Worm (Caenorhabditis elegans) whole organism, dauer: Measurements from ENCODE around the gene dcaf-1.
"Not testable (repeated sequence)": the region's sequence is repeated elsewhere in the genome, so short reads cannot be mapped to it uniquely, and the experiment has no call there.

Source experiments
- unc-62 ChIP-seq: sonication (generic microtip); optimal IDR thresholded peaks from 2 replicates; lab custom pipeline; 2017; ENCODE audit warnings: missing biosample characterization, missing genetic modification reagents, missing genetic modification characterization

dcaf-1 gene

ce11 chrIV:9706704-9707197 lies at the start of gene dcaf-1, which contains the start of gene dph-3:
Gene dcaf-1 (minus strand): TSS chrIV:9706723.
Gene dph-3 (plus strand): TSS chrIV:9707147.
- TF ChIP-seq unc-62 (GFP tag; lab: Kevin White, UChicago), result no peak

- no peak for TF ChIP-seq unc-62 (GFP tag; lab: Kevin White, UChicago)
Observed at ce11 chrIV:9755713-9756112, 49.2 kb upstream of the dcaf-1 start.

DNA sequence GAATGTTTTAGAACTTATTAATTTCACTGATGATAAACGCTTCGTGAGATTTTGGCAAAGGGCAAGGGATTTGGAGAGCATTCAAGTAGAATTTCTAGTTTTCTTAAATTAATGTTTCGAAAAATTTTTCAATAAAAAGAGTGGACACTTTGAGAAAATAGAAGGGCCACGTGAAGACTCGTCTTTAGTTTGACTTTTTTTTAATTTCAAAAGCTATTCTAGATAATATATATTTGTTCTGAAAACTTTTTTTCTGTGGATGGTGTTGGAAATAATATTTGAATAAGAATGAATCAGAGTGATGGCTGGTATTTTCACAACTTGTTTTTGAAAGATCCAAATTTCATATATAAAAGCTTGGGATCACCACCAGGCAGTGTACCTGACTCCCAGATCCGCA lies 41.8 kb upstream of the dcaf-1 start, which contains the start of gene C28D4.8:
TSS of gene C28D4.8 (minus strand) at position 101 of the 400 bp plus-strand sequence.
- TF ChIP-seq unc-62 (GFP tag; lab: Kevin White, UChicago), result no peak

DNA sequence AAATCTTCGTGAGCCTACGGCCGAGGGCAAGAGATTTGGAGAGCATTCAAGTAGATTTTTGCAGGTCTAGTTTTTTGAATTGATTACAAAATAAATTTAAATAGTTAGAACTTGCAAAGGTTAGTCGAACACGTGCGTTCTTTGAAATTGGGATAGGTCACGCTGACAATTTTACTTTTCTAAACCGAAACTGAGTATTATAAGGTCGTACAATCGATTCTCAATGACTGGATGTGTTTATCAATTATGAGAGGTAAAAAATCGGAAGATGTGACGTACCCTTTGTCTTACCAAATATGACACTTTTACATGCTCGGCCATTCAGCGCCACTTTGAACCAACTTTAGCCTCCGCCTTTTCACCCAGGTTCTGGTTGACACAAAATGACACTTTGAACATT lies 40.2 kb upstream of the dcaf-1 start, which contains the start of gene C28D4.5:
TSS of gene C28D4.5 (minus strand) at position 101 of the 400 bp plus-strand sequence.
- no peak for TF ChIP-seq unc-62 (GFP tag; lab: Kevin White, UChicago)

ce11 chrIV:9744905-9745304 lies 38.4 kb upstream of the dcaf-1 start, which contains the start of gene C28D4.4:
Gene C28D4.4 (minus strand): TSS chrIV:9745005.
- no peak for TF ChIP-seq unc-62 (GFP tag; lab: Kevin White, UChicago)

DNA sequence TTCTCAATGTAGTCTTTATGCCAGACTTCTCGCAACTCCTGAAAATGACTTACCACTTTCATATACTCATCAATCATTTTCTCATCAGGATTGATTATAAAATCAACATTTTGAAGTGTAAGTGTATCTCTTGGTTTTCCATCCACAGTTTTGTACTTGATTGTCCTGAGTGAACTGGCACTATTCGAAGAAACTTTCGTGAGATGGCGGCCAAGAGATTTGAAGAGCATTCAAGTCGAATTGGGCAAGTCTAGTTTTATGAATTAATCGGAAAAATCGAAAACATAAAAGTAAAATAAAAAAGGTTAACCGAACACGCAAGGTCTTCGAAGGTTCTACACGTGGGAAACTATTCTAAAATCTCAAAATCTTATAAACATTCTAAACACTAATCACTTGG lies 36.4 kb upstream of the dcaf-1 start, which contains the start of gene C28D4.7:
TSS of gene C28D4.7 (minus strand) at position 265 of the 400 bp plus-strand sequence.
- TF ChIP-seq unc-62 (GFP tag; lab: Kevin White, UChicago), result no peak

ce11 chrIV:9740851-9741549 lies 34.5 kb upstream of the dcaf-1 start, which contains the start of gene gln-6:
Gene gln-6 (minus strand): TSS chrIV:9740901.
- TF ChIP-seq unc-62 (GFP tag; lab: Kevin White, UChicago), result not testable (repeated sequence)

ce11 chrIV:9739001-9739400 lies 32.5 kb upstream of the dcaf-1 start:
- no peak for TF ChIP-seq unc-62 (GFP tag; lab: Kevin White, UChicago)

DNA sequence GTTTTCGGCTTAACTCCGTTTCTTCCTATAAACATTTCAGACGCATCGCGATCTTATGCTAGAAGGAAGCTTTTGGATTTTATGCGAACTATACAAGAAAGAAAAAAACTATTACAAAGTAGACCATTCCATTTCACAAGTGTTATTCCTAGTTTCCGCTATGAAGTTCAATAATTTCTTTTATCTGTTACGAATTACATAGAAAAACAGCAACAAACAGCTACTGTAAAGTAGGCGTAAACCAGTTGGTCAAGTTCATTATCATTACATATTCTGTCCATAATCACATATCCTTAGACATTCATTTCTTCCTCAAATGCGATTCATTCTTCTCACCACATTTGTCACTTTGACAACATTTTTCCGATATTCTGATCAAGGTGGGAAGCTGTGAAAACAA lies 31.7 kb upstream of the dcaf-1 start, which contains the start of gene C28D4.10:
TSS of gene C28D4.10 (plus strand) at position 301 of the 400 bp plus-strand sequence.
- no peak for TF ChIP-seq unc-62 (GFP tag; lab: Kevin White, UChicago)

DNA sequence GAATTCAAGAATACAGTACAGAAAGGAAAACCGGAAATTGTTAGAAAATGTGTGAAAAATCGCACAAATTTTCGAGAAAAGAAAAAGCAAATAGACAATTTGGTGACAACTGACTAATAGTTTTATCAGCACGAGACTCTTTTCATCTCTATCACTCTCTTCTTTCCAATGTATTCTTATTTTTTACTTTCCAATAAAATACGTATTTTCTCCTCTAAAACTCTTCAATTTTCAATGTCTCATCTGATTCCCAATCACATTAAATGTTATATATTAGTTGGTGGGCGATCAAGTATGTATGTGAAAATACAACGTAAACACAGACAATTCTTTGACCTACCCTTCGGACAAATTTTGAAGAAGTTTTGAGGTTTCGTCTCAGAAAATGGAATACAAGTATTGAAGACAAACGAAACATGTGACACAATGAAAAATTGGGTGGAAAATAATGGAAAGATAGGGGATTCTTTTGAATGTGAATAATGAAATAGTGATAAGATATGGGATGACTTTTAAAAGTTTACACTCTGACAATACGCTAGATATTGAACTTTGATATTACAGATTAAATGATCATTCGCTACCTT lies 30.8 kb upstream of the dcaf-1 start, which contains the start of gene cka-1:
TSS of gene cka-1 (minus strand) at position 418 of the 587 bp plus-strand sequence.
- no peak for TF ChIP-seq unc-62 (GFP tag; lab: Kevin White, UChicago)

DNA sequence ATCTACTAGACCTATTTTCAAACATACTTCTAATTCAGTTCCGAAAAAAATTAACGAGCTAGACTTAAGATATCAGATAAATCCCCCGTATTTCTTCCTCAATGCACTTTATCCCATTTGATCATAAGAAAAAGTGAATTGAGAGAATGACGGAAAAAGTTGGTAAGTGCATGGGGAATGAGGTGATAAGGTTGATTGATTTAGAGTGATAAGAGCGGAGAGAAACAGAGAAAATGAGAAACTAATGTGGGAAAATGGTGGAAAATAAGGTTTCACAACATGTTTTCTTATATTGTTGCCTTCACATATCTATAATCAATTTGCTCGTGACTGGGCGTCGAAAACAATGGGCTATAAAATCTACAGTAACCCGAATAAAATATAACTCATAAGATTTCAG lies 29.2 kb upstream of the dcaf-1 start:
- TF ChIP-seq unc-62 (GFP tag; lab: Kevin White, UChicago), result no peak

ce11 chrIV:9734861-9735260 lies 28.3 kb upstream of the dcaf-1 start:
- TF ChIP-seq unc-62 (GFP tag; lab: Kevin White, UChicago), result no peak

DNA sequence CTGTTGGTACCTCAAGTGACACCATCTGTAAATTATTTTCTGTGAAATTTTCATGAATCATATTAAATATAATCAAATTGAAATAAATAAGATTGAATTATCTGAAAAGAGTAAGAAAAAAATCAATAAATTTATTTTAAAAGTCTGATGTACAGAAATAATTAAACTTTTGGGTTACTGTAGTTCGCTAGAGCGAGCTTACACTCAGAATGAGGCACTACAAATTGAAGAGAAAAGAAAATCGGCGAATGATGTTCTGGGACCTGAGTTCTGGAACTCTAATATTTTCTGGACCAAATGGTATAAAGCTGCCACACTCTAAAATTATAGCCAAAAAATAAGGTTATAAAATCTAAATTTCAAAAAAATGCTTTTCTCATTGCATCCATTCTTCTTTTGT lies 27.4 kb upstream of the dcaf-1 start:
- TF ChIP-seq unc-62 (GFP tag; lab: Kevin White, UChicago), result no peak

DNA sequence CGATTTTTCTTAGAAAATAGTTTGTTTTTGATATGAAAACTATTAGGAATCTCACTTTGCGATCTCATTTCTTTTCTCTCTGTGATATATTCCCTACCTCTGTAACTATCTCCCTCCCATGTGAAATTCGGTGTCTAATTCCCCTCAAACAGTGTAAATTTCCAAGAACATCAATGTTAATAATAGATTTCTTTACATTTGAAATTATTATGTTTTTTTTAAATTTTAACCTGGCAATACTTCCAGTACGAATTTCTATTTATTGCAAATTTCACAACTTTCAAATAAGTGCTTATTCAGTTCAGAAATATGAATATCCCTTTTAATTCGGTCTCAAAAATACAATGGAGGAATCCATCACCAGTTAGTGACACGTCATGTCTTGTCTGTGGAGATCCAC lies 21.9 kb upstream of the dcaf-1 start, which contains the start of gene nhr-100:
TSS of gene nhr-100 (plus strand) at position 301 of the 400 bp plus-strand sequence.
- no peak for TF ChIP-seq unc-62 (GFP tag; lab: Kevin White, UChicago)

DNA sequence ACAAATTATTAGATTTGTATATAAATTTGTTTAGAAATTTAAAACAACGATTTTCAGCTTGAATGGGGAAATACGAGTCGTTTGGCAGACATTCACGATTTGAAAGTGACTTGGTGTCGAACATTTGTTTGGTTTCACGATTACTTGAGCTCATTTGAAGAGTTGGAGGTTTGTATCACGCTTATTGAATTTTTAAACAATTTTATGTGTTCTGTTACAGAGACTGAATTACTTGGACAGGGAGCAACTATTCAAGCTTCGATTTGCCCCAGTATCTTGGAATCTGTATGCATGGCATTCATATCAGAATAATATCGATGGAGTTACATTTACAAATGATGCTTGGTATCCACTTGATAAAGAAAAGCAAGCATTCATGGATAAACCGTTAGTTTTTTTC lies 20.7 kb upstream of the dcaf-1 start:
- TF ChIP-seq unc-62 (GFP tag; lab: Kevin White, UChicago), result no peak

DNA sequence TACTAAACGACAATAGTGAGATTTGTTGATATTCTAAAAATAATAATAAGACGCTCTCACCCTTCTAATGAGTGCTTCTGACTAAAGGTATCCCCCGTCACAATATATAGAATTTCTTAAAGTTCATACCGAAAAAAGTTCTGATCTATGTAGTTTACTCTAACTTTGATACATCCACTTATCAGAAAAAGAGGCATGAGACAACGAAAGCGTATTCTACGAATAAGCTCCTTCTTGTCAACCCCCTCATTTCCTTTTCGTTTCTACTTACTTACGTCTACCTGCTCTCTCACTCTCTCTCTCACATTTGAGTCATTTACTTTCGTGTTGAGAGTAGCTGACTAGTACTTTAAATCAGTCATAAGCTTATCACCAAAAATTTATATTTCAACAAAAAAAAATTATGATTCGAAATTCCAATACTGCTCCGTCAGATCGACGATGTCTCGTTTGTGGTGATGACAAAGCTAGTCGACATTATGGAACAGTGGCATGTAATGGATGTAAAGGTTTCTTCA lies 19.0 kb upstream of the dcaf-1 start:
- TF ChIP-seq unc-62 (GFP tag; lab: Kevin White, UChicago), result no peak
